Fruit fly (Drosophila melanogaster) whole organism, wandering third instar larva: ENCODE data around the gene TORIP.

Experiments
- CG32264 ChIP-seq: fragments of 200-800 bp; sonication (Bioruptor generic); optimal IDR thresholded peaks from 2 replicates; lab custom pipeline; 2016; ENCODE audit warnings: missing biosample characterization, missing genetic modification characterization
- CG9705 ChIP-seq: fragments of 200-800 bp; sonication (Bioruptor generic); optimal IDR thresholded peaks from 2 replicates; lab custom pipeline; 2018; ENCODE audit warnings: missing biosample characterization, mild to moderate bottlenecking, missing genetic modification characterization
- CrebA ChIP-seq: fragments of 200-800 bp; sonication (Bioruptor generic); optimal IDR thresholded peaks from 2 replicates; lab custom pipeline; 2016; ENCODE audit warnings: missing biosample characterization, mild to moderate bottlenecking, missing genetic modification characterization, borderline replicate concordance
- Dfd ChIP-seq: fragments of >200 bp; optimal IDR thresholded peaks from 2 replicates; lab custom pipeline; 2017; ENCODE audit warnings: missing biosample characterization, missing genetic modification characterization
- Hnf4 ChIP-seq: fragments of 200-800 bp; sonication (Bioruptor generic); optimal IDR thresholded peaks from 2 replicates; lab custom pipeline; 2016; ENCODE audit warnings: missing biosample characterization, mild to moderate bottlenecking, missing genetic modification characterization
- Hr83 ChIP-seq: fragments of 200-300 bp; sonication (Bioruptor generic); optimal IDR thresholded peaks from 2 replicates; lab custom pipeline; 2016; ENCODE audit warnings: missing biosample characterization, mild to moderate bottlenecking, missing genetic modification characterization, moderate library complexity; ENCODE audit not compliant: poor library complexity, severe bottlenecking
- Mio ChIP-seq: sonication (Bioruptor generic); optimal IDR thresholded peaks from 2 replicates; lab custom pipeline; 2016; ENCODE audit warnings: missing biosample characterization, missing genetic modification characterization
- Myc ChIP-seq: fragments of >200 bp; optimal IDR thresholded peaks from 2 replicates; lab custom pipeline; 2017
- N ChIP-seq: fragments of >200 bp; optimal IDR thresholded peaks from 2 replicates; lab custom pipeline; 2018; ENCODE audit warnings: missing biosample characterization, missing external identifiers, missing genetic modification characterization
- OdsH ChIP-seq: fragments of 200-800 bp; sonication (Bioruptor generic); optimal IDR thresholded peaks from 2 replicates; lab custom pipeline; 2016; ENCODE audit warnings: missing biosample characterization, mild to moderate bottlenecking, missing genetic modification characterization
- Rel ChIP-seq, 2 experiments: fragments of 200-800 bp; sonication (Bioruptor generic) in 1 of 2; optimal IDR thresholded peaks; 2 replicates in 1 of 2; 3 replicates in 1 of 2; lab custom pipeline; 2016 to 2019; ENCODE audit warnings: mild to moderate bottlenecking in 2 of 2, missing biosample characterization in 2 of 2, missing genetic modification characterization in 2 of 2, moderate library complexity in 1 of 2
- Sp1 ChIP-seq: fragments of 200-800 bp; sonication (Bioruptor generic); optimal IDR thresholded peaks from 3 replicates; lab custom pipeline; 2019; ENCODE audit warnings: missing biosample characterization, mild to moderate bottlenecking, missing genetic modification characterization, moderate library complexity
- brk ChIP-seq: fragments of 200-800 bp; sonication (Bioruptor generic); optimal IDR thresholded peaks from 2 replicates; lab custom pipeline; 2016; ENCODE audit warnings: missing biosample characterization, mild to moderate bottlenecking, missing genetic modification characterization
- dmrt93B ChIP-seq: fragments of 200-800 bp; sonication (Bioruptor generic); optimal IDR thresholded peaks from 2 replicates; lab custom pipeline; 2018; ENCODE audit warnings: missing biosample characterization, mild to moderate bottlenecking, missing genetic modification characterization
- dsf ChIP-seq: sonication (Bioruptor generic); optimal IDR thresholded peaks from 2 replicates; lab custom pipeline; 2016; ENCODE audit warnings: missing biosample characterization, missing genetic modification characterization, borderline replicate concordance
- ey ChIP-seq: fragments of 200-800 bp; sonication (Bioruptor generic); optimal IDR thresholded peaks from 2 replicates; lab custom pipeline; 2016; ENCODE audit warnings: missing biosample characterization, missing genetic modification characterization
- foxo ChIP-seq, 2 experiments: fragments of 200-800 bp; sonication (Bioruptor generic); optimal IDR thresholded peaks; 2 replicates in 1 of 2; 3 replicates in 1 of 2; lab custom pipeline; 2016 to 2017; ENCODE audit warnings: missing biosample characterization in 2 of 2, missing genetic modification characterization in 2 of 2
- h ChIP-seq: fragments of 200-800 bp; sonication (Bioruptor generic); optimal IDR thresholded peaks from 3 replicates; lab custom pipeline; 2016; ENCODE audit warnings: missing biosample characterization, mild to moderate bottlenecking, missing genetic modification characterization
- lola ChIP-seq: fragments of >200 bp; optimal IDR thresholded peaks from 2 replicates; lab custom pipeline; 2017; ENCODE audit warnings: missing biosample characterization, missing genetic modification characterization
- pan ChIP-seq: fragments of >200 bp; optimal IDR thresholded peaks from 2 replicates; lab custom pipeline; 2017
- psq ChIP-seq: fragments of 200-800 bp; sonication (Bioruptor generic); optimal IDR thresholded peaks from 3 replicates; lab custom pipeline; 2017; ENCODE audit warnings: missing biosample characterization, mild to moderate bottlenecking, missing genetic modification characterization, moderate library complexity
- rgr ChIP-seq: fragments of 200-800 bp; sonication (Bioruptor generic); optimal IDR thresholded peaks from 3 replicates; lab custom pipeline; 2016; ENCODE audit warnings: missing biosample characterization, mild to moderate bottlenecking, missing genetic modification characterization
- sage ChIP-seq: fragments of 200-800 bp; sonication (Bioruptor generic); optimal IDR thresholded peaks from 2 replicates; lab custom pipeline; 2016; ENCODE audit warnings: missing biosample characterization, mild to moderate bottlenecking, missing genetic modification characterization

The TORIP gene

dm6 chr3L:19804908-19805307 is at the start of gene TORIP, which contains the start of gene Ccdc58:
Gene TORIP, minus strand, starts transcription at chr3L:19805080.
Gene Ccdc58, plus strand, starts transcription at chr3L:19805181.
- no peak for TF ChIP-seq Rel (GFP tag; optimal IDR thresholded peaks at IDR 0.05; lab: Kevin White, UChicago)
- peak; percentile 39 for TF ChIP-seq Rel (tag; optimal IDR thresholded peaks at IDR 0.05; lab: Kevin White, UChicago)
- no peak for TF ChIP-seq brk (GFP tag; lab: Kevin White, UChicago)

DNA sequence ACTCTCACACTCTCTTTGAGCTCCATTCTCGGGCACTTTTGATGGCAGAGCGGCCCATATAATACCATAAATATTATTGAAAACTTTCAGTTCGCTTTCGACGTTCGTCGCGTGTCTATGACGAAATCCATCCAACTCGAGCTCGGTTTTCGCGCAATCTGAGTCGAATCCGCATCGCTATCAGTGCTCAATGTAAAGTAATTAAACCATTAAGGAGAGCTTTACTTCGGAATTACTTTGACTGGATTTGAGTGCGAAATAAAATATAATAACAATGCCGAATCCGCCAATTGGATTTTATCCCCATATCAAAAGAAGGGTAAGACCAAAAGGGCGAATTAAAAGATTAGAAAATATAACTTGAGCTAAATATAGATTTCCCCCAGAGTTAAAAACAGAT is 43.2 kb upstream of the TORIP start:
- TF ChIP-seq CG32264, result no peak
- no peak for TF ChIP-seq brk (GFP tag; lab: Kevin White, UChicago)
- TF ChIP-seq CrebA (GFP tag; lab: Kevin White, UChicago), result no peak
- no peak for TF ChIP-seq CG9705 (GFP tag; lab: Kevin White, UChicago)
- TF ChIP-seq Rel (GFP tag; optimal IDR thresholded peaks at IDR 0.05; lab: Kevin White, UChicago), result no peak
- no peak for TF ChIP-seq Rel (tag; optimal IDR thresholded peaks at IDR 0.05; lab: Kevin White, UChicago)
- no peak for TF ChIP-seq h (GFP tag; lab: Kevin White, UChicago)
- TF ChIP-seq Mio (GFP tag; lab: Kevin White, UChicago), result no peak
- TF ChIP-seq Hr83, result no peak
- TF ChIP-seq rgr (GFP tag; lab: Kevin White, UChicago), result no peak
- TF ChIP-seq sage (GFP tag; lab: Kevin White, UChicago), result no peak
- no peak for TF ChIP-seq Hnf4
- no peak for TF ChIP-seq dmrt93B (GFP tag; lab: Kevin White, UChicago)
- no peak for TF ChIP-seq psq

dm6 chr3L:19846960-19847359 is 42.1 kb upstream of the TORIP start:
- TF ChIP-seq foxo (GFP tag; optimal IDR thresholded peaks at IDR 0.05; lab: Kevin White, UChicago), result peak in 1 of 2 experiments; percentile 2
- TF ChIP-seq Hr83, result peak; percentile 88
- no peak for TF ChIP-seq dsf (GFP tag; lab: Kevin White, UChicago)

DNA sequence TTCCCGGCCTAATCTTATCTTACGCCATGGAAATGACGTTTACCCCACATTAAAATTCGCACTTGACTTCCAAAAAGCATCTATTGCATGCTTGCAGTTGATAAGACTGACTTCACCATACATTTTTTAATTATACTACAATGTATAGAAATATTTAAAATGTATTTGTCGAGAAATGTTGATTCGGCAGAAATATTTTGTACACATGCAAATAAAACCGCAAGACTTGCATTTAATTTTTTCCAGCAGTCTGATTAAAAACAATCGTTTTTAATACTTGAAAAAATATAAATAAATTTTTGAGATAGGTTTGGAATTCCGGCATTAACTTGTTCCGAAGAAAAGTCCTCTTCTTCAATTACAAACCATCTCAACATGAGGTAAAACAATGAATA is 41.0 kb upstream of the TORIP start:
- TF ChIP-seq dmrt93B (GFP tag; lab: Kevin White, UChicago) (no peak), Rel (GFP tag; optimal IDR thresholded peaks at IDR 0.05; lab: Kevin White, UChicago) (no peak), Rel (tag; optimal IDR thresholded peaks at IDR 0.05; lab: Kevin White, UChicago) (peak; percentile 35)
- TF ChIP-seq, all 38 proteins: peak for 1

DNA sequence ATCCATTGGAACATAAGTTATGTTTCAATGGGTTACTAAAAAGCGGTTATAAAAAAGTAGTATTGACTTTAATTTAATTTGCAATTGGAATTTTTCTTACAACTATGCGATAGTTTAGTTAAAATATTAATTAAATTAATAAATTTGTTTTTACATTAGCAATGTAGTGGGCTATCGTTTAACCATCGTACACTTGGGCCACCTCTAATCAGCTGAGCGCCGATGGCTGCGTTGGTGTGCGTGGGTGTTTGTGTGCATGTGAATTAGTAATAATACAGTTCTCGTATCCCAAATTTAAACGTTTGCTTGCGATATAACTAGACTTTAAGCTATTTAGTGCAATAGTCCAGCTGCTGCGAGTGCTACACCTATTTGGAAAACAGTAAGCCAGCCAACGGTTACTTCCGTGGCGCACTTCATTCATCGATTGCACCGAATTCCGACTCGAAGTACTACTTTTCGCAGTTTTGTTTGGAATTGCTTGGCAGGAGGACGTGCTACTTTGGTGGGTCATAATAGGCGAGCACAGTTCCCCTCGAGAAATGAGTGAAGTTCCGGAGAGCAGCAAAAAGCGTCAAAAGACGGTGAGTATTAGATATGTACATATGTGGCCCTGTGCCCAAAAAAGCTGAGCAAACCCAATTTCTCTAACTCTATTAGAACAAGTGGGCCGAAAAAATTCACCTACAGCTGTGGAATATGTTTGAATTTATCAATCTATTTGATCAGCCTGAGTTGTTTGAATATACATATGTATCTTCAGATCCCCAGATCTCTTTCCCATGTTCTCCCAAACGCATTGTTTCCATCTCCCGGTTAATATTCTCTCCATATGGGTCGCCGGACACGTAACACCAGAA is 40.4 kb upstream of the TORIP start, which contains the start of gene Papss:
Papss (plus strand) TSS at position 247 of the 860 bp plus-strand sequence.
- TF ChIP-seq psq (peak; percentile 8), Sp1 (GFP tag; lab: Kevin White, UChicago) (no peak), ey (GFP tag; lab: Kevin White, UChicago) (peak; percentile 6), pan (lab: Kevin White, UChicago) (no peak), foxo (GFP tag; optimal IDR thresholded peaks at IDR 0.05; lab: Kevin White, UChicago) (no peak), CG9705 (GFP tag; lab: Kevin White, UChicago) (no peak), Hr83 (peak; percentile 24)

DNA sequence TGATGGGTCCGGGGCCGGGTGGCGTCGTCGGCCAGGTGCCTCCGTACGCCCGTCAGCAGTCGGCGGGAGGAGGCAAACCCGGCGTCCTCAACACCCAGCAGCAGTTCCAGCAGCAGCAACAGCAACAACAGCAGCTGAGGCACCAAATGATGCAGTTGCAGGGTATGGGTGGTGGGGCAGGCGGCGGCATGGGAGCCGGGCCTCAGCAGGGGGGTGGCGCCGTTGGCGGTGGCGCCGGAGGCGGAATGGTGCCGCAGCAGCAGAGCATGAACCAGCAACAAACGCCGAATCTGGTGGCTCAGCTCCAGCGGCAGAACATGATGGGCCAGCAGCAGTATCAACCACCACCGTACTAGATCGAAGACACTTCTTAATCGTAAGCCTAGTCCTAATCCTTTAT is 39.6 kb upstream of the TORIP start:
- TF ChIP-seq ey (GFP tag; lab: Kevin White, UChicago), result no peak
- TF ChIP-seq Dfd, result peak; percentile 96
- TF ChIP-seq lola (GFP tag; lab: Kevin White, UChicago), result no peak

DNA sequence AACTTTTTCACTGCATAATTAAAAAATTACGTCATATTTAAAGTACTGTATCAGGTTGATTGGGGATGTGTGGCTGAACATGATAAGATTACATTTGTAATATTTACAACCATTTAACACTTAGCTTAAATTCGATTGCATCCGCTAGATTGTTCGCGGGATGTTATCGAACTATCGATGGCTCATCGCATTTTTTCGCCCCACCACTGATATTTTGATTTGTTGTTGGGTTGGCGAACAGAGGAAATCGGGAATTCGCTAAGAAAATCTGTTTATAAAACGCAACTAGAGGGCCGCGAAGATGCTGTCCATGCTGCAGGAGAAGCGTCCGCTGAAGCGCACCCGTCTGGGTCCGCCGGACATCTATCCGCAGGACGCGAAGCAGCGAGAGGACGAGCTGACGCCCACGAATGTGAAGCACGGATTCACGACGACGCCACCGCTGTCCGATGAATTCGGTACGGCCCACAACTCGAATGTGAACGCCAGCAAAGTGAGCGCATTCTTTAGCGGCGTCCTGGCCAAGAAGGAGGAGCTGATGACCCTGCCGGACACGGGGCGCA is 31.6 kb upstream of the TORIP start, which contains the start of gene kto:
kto (plus strand) TSS at position 240 of the 563 bp plus-strand sequence.
- no peak for TF ChIP-seq h (GFP tag; lab: Kevin White, UChicago)
- TF ChIP-seq OdsH, result no peak
- TF ChIP-seq Myc (lab: Kevin White, UChicago), result no peak
- TF ChIP-seq Sp1 (GFP tag; lab: Kevin White, UChicago), result no peak
- TF ChIP-seq N (GFP tag; lab: Kevin White, UChicago), result no peak
- TF ChIP-seq Dfd, result no peak
